Worm (Caenorhabditis elegans): ENCODE results near the gene R02F11.3.
A peak's percentile ranks its signal among the peaks of the same experiment; 100 is the strongest.

The R02F11.3 gene

DNA sequence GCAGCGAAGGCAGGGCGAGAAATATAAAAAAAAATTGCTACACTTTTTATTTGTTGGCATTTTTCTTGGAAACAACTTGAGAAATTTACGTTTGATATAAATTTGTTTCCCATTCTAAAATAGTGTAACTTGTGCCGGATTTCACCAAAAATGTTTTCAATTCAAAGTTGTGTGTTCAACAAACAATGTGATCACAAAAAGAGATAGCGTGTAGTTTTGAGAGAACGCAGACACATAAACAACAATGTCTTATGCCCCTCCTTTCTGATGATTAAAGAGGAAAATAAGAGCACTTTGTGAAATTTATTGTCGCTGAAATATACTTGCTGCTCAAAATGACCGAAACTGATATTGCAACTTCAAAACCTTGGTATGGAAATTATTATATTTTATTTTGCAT, 41.7 kb upstream of the R02F11.3 start, which contains the start of gene abhd-5.1 (continued):
- TF ChIP-seq lin-15B (tag; optimal IDR thresholded peaks at IDR 0.05) (no peak), hlh-30 (tag; optimal IDR thresholded peaks at IDR 0.05; ENCODE audit: insufficient read depth) (peak; percentile 77), skn-1 (tag; optimal IDR thresholded peaks at IDR 0.05) (no peak), aha-1 (tag) (peak; percentile 67), zag-1 (tag; optimal IDR thresholded peaks at IDR 0.05) (no peak), saeg-2 (GFP tag; IDR thresholded peaks at IDR 0.05) (no peak), mdt-29 (GFP tag; IDR thresholded peaks at IDR 0.05) (no peak), ceh-28 (tag; optimal IDR thresholded peaks at IDR 0.05) (no peak), daf-16 (GFP tag; optimal IDR thresholded peaks at IDR 0.05) (peak in 1 of 2 experiments; percentile 85), daf-16 (tag; optimal IDR thresholded peaks at IDR 0.05) (peak; percentile 88), nhr-10 (tag; optimal IDR thresholded peaks at IDR 0.05) (no peak), Y5F2A.4 (GFP tag; optimal IDR thresholded peaks at IDR 0.05) (no peak), hlh-11 (tag; optimal IDR thresholded peaks at IDR 0.05) (no peak), hif-1 (tag; optimal IDR thresholded peaks at IDR 0.05) (no peak), php-3 (GFP tag; IDR thresholded peaks at IDR 0.05) (peak; percentile 54; the same call in 1 of the 2 replicates), F10B5.3 (tag; optimal IDR thresholded peaks at IDR 0.05) (no peak), zfp-3 (GFP tag; conservative IDR thresholded peaks at IDR 0.05) (no peak), lim-7 (GFP tag; IDR thresholded peaks at IDR 0.05) (no peak), mxl-3 (GFP tag; optimal IDR thresholded peaks at IDR 0.05) (no peak), nhr-41 (GFP tag; IDR thresholded peaks at IDR 0.05) (no peak), set-16 (GFP tag; IDR thresholded peaks at IDR 0.05) (no peak), fkh-10 (GFP tag; optimal IDR thresholded peaks at IDR 0.05) (no peak), fos-1 (tag; optimal IDR thresholded peaks at IDR 0.05) (no peak), ZK546.5 (tag; optimal IDR thresholded peaks at IDR 0.05) (no peak), ZK337.2 (GFP tag; IDR thresholded peaks at IDR 0.05) (no peak), Y105C5A.15 (GFP tag; IDR thresholded peaks at IDR 0.05) (no peak), dve-1 (tag; optimal IDR thresholded peaks at IDR 0.05; ENCODE audit: insufficient read depth) (peak; percentile 63), T20F7.1 (GFP tag; optimal IDR thresholded peaks at IDR 0.05) (no peak), ceh-82 (tag; optimal IDR thresholded peaks at IDR 0.05) (no peak), hmg-1.1 (GFP tag; IDR thresholded peaks at IDR 0.05) (no peak)

DNA sequence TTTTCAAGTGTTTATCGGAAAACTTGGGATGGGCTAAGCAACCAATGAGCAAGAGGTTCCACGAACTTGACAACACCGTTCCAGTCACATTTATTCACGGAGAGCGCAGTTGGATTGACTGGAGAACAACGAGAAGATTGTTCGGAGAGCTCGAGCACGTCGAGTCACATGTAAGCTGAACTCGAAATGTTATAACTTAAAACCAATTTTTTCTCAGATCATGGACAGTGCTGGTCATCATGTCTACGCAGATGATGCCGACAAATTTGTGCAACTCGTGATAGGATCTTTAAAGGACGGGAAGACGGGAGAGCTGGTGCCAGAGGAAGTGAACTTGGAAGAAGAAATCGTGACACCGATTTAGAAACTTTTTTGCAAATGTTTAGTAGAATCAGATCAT, 40.8 kb upstream of the R02F11.3 start:
- TF ChIP-seq madf-5 (GFP tag; IDR thresholded peaks at IDR 0.05) (no peak), snpc-1.2 (GFP tag; IDR thresholded peaks at IDR 0.05) (no peak), aha-1 (tag) (peak; percentile 95)

DNA sequence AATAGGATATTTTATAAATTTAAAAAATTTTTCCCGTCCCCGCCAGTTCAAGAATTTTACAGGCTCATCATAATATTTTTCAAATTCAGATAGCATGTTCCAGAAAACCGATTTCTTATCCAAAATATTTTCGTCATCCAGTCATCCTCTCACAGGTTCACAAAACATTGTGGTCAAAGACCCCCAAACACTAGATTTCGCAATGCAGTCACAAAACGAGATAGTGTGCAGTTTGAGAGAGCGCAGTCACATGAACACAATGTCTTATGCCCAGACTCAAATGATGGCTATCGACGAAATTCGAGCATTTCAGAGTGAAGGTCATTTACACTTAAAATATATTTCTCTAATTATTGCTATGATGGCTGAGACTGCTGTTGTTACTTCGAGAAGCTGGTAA, 38.8 kb upstream of the R02F11.3 start, which contains the start of gene abhd-5.2:
Gene abhd-5.2, plus strand, starts transcription at position 95 of the 400 bp plus-strand sequence.
- no peak for TF ChIP-seq pha-4 (GFP tag; IDR thresholded peaks at IDR 0.05)
- TF ChIP-seq pha-4 (tag; optimal IDR thresholded peaks at IDR 0.05), result no peak
- no peak for TF ChIP-seq unc-130 (GFP tag; optimal IDR thresholded peaks at IDR 0.05)
- no peak for TF ChIP-seq cey-2 (tag; optimal IDR thresholded peaks at IDR 0.05; ENCODE audit: borderline replicate concordance, insufficient read depth)
- TF ChIP-seq dmd-9 (GFP tag; IDR thresholded peaks at IDR 0.05), result no peak
- no peak for TF ChIP-seq F10B5.3 (tag; optimal IDR thresholded peaks at IDR 0.05)
- no peak for TF ChIP-seq php-3 (GFP tag; IDR thresholded peaks at IDR 0.05)
- TF ChIP-seq spr-1 (tag; optimal IDR thresholded peaks at IDR 0.05), result no peak
- no peak for TF ChIP-seq fkh-10 (GFP tag; optimal IDR thresholded peaks at IDR 0.05)
- TF ChIP-seq zfp-3 (GFP tag; conservative IDR thresholded peaks at IDR 0.05), result no peak
- peak; percentile 85 for TF ChIP-seq nhr-28 (tag; optimal IDR thresholded peaks at IDR 0.05)
- TF ChIP-seq tra-1 (GFP tag; IDR thresholded peaks at IDR 0.05), result no peak
- TF ChIP-seq mes-2 (tag; optimal IDR thresholded peaks at IDR 0.05; ENCODE audit: poor library complexity, severe bottlenecking), result peak; percentile 32
- no peak for TF ChIP-seq snpc-1.2 (GFP tag; IDR thresholded peaks at IDR 0.05)
- TF ChIP-seq F37D6.2 (tag; optimal IDR thresholded peaks at IDR 0.05), result no peak
- no peak for TF ChIP-seq ceh-82 (tag; optimal IDR thresholded peaks at IDR 0.05)
- TF ChIP-seq lsy-2 (tag; optimal IDR thresholded peaks at IDR 0.05), result no peak
- no peak for TF ChIP-seq sdz-12 (GFP tag; optimal IDR thresholded peaks at IDR 0.05)
- TF ChIP-seq hlh-11 (tag; optimal IDR thresholded peaks at IDR 0.05), result peak; percentile 72
- TF ChIP-seq lin-39 (tag; optimal IDR thresholded peaks at IDR 0.05), result no peak
- peak; percentile 86 for TF ChIP-seq nhr-102 (tag; optimal IDR thresholded peaks at IDR 0.05)
- peak; percentile 36 for TF ChIP-seq lin-13 (GFP tag; optimal IDR thresholded peaks at IDR 0.05)
- no peak for TF ChIP-seq ceh-20 (GFP tag; IDR thresholded peaks at IDR 0.05)
- TF ChIP-seq dve-1 (tag; optimal IDR thresholded peaks at IDR 0.05; ENCODE audit: insufficient read depth), result peak; percentile 64
- TF ChIP-seq mxl-3 (GFP tag; optimal IDR thresholded peaks at IDR 0.05), result peak; percentile 53
- no peak for TF ChIP-seq dpl-1 (GFP tag; optimal IDR thresholded peaks at IDR 0.05)
